Fruit fly (Drosophila melanogaster) whole organism, adult: Measurements from ENCODE around the gene GstD11.

Experiments
- CG11617 ChIP-seq: fragments of 200-800 bp; sonication (Bioruptor generic); optimal IDR thresholded peaks from 2 replicates; lab custom pipeline; 2017; ENCODE audit warnings: mild to moderate bottlenecking, missing biosample characterization, missing genetic modification reagents, missing genetic modification characterization
- CG12768 ChIP-seq: fragments of 200-800 bp; sonication (Bioruptor generic); optimal IDR thresholded peaks from 2 replicates; lab custom pipeline; 2017; ENCODE audit warnings: missing biosample characterization, missing genetic modification characterization, mild to moderate bottlenecking, moderate library complexity, missing genetic modification reagents
- CG5204 ChIP-seq: fragments of 200-800 bp; sonication (Bioruptor generic); optimal IDR thresholded peaks from 2 replicates; lab custom pipeline; 2016; ENCODE audit warnings: missing biosample characterization, missing genetic modification characterization
- CG7101 ChIP-seq: fragments of 200-800 bp; sonication (Bioruptor generic); optimal IDR thresholded peaks from 2 replicates; lab custom pipeline; 2018; ENCODE audit warnings: missing biosample characterization, mild to moderate bottlenecking, missing genetic modification characterization, moderate library complexity
- Clk ChIP-seq: fragments of 200-800 bp; sonication (Bioruptor generic); optimal IDR thresholded peaks from 2 replicates; lab custom pipeline; 2017; ENCODE audit warnings: missing biosample characterization, missing genetic modification characterization
- Crg-1 ChIP-seq: fragments of 200-800 bp; sonication (Bioruptor generic); optimal IDR thresholded peaks from 2 replicates; lab custom pipeline; 2016; ENCODE audit warnings: missing biosample characterization, missing genetic modification characterization
- bab1 ChIP-seq: fragments of 200-800 bp; sonication (Bioruptor generic); optimal IDR thresholded peaks from 3 replicates; lab custom pipeline; 2019; ENCODE audit warnings: missing biosample characterization, mild to moderate bottlenecking, missing genetic modification characterization, moderate library complexity
- kay ChIP-seq: fragments of 200-800 bp; sonication (Bioruptor generic); peaks from one replicate; lab custom pipeline; 2016; ENCODE audit warnings: missing biosample characterization, missing genetic modification characterization, borderline replicate concordance
- ovo ChIP-seq: fragments of 200-800 bp; sonication (Bioruptor generic); optimal IDR thresholded peaks from 2 replicates; lab custom pipeline; 2016; ENCODE audit warnings: missing biosample characterization, missing genetic modification characterization
- pad ChIP-seq: fragments of 200-800 bp; sonication (Bioruptor generic); optimal IDR thresholded peaks from 3 replicates; lab custom pipeline; 2017; ENCODE audit warnings: missing biosample characterization, missing genetic modification characterization, mild to moderate bottlenecking, moderate library complexity, missing genetic modification reagents

- TF ChIP-seq CG7101 (tag; lab: Kevin White, UChicago): no peak
- TF ChIP-seq Crg-1 (GFP tag; lab: Kevin White, UChicago): no peak
- TF ChIP-seq CG5204: no peak
- no peak for TF ChIP-seq pad (GFP tag; lab: Kevin White, UChicago)
- no peak for TF ChIP-seq Clk (GFP tag; lab: Kevin White, UChicago)
- no peak for TF ChIP-seq CG11617 (GFP tag; lab: Kevin White, UChicago)
- peak; percentile 54 for TF ChIP-seq kay (GFP tag; lab: Kevin White, UChicago)
- no peak for TF ChIP-seq ovo (GFP tag; lab: Kevin White, UChicago)
- TF ChIP-seq bab1 (GFP tag; lab: Kevin White, UChicago): no peak
- TF ChIP-seq CG12768 (GFP tag; lab: Kevin White, UChicago): no peak
Measured at dm6 chr3R:12344914-12345549, 38.1 kb upstream of the GstD11 start.
